Fruit fly (Drosophila melanogaster) whole organism, embryonic: ENCODE results near the gene Tob.

Experiments
- Atf3 ChIP-seq: fragments of 200-800 bp; sonication (Bioruptor generic); optimal IDR thresholded peaks from 3 replicates; lab custom pipeline; 2016; ENCODE audit warnings: missing biosample characterization, missing genetic modification characterization
- CG11247 ChIP-seq: fragments of 200-800 bp; sonication (Bioruptor generic); IDR thresholded peaks from 2 replicates; pipeline ENCODE4 v1.3.6; 2022; ENCODE audit warnings: missing biosample characterization, missing genetic modification characterization
- CG1233 ChIP-seq: fragments of 200-800 bp; sonication (Bioruptor generic); optimal IDR thresholded peaks from 4 replicates; lab custom pipeline; 2018; ENCODE audit warnings: missing biosample characterization, mild to moderate bottlenecking, missing genetic modification characterization
- CG12391 ChIP-seq: fragments of 200-800 bp; sonication (Bioruptor generic); optimal IDR thresholded peaks from 3 replicates; lab custom pipeline; 2018; ENCODE audit warnings: missing biosample characterization, mild to moderate bottlenecking, missing genetic modification characterization, moderate library complexity
- CG14014 ChIP-seq: fragments of 200-800 bp; sonication (Bioruptor generic); IDR thresholded peaks from 2 replicates; pipeline ENCODE4 v1.3.6; 2022; ENCODE audit warnings: missing biosample characterization, missing genetic modification characterization
- CG14860 ChIP-seq: fragments of 200-800 bp; sonication (Bioruptor generic); IDR thresholded peaks from 3 replicates; pipeline ENCODE4 v1.3.6; 2022; ENCODE audit warnings: missing biosample characterization, missing genetic modification characterization; ENCODE audit not compliant: partially characterized antibody
- CG15073 ChIP-seq: fragments of 200-800 bp; sonication (Bioruptor generic); optimal IDR thresholded peaks from 2 replicates; lab custom pipeline; 2016; ENCODE audit warnings: missing biosample characterization, missing genetic modification characterization
- CG1529 ChIP-seq: fragments of 200-800 bp; sonication (Bioruptor generic); optimal IDR thresholded peaks from 3 replicates; lab custom pipeline; 2018; ENCODE audit warnings: missing biosample characterization, missing genetic modification characterization
- CG15479 ChIP-seq: fragments of 200-800 bp; sonication (Bioruptor generic); optimal IDR thresholded peaks from 3 replicates; lab custom pipeline; 2019; ENCODE audit warnings: missing biosample characterization, mild to moderate bottlenecking, missing genetic modification characterization, moderate library complexity
- CG17361 ChIP-seq: fragments of 200-800 bp; sonication (Bioruptor generic); IDR thresholded peaks from 3 replicates; pipeline ENCODE4 v1.3.6; 2022; ENCODE audit warnings: missing biosample characterization, missing genetic modification characterization
- CG17829 ChIP-seq: fragments of 200-800 bp; optimal IDR thresholded peaks from 2 replicates; lab custom pipeline; 2019; ENCODE audit warnings: missing biosample characterization, mild to moderate bottlenecking, missing genetic modification characterization, moderate library complexity
- CG30020 ChIP-seq: fragments of 200-800 bp; optimal IDR thresholded peaks from 2 replicates; lab custom pipeline; 2019; ENCODE audit warnings: missing biosample characterization, mild to moderate bottlenecking, missing genetic modification characterization, moderate library complexity
- CG31388 ChIP-seq: fragments of 200-800 bp; sonication (Bioruptor generic); optimal IDR thresholded peaks from 2 replicates; lab custom pipeline; 2016; ENCODE audit warnings: missing biosample characterization, missing genetic modification characterization
- CG32532 ChIP-seq: fragments of 200-800 bp; sonication (Bioruptor generic); IDR thresholded peaks from 2 replicates; pipeline ENCODE4 v1.3.6; 2022; ENCODE audit warnings: missing biosample characterization, missing genetic modification characterization
- CG4404 ChIP-seq: fragments of 200-800 bp; sonication (Bioruptor generic); IDR thresholded peaks from 2 replicates; pipeline ENCODE4 v1.3.6; 2022; ENCODE audit warnings: missing biosample characterization, missing genetic modification characterization
- CG4424 ChIP-seq: fragments of 200-800 bp; sonication (Bioruptor generic); optimal IDR thresholded peaks from 3 replicates; lab custom pipeline; 2016; ENCODE audit warnings: missing biosample characterization, missing genetic modification characterization
- CG6689 ChIP-seq: fragments of 200-800 bp; sonication (Bioruptor generic); IDR thresholded peaks from 2 replicates; pipeline ENCODE4 v1.3.6; 2022; ENCODE audit warnings: missing biosample characterization, missing genetic modification characterization
- CG7271 ChIP-seq: fragments of 200-800 bp; sonication (Bioruptor generic); optimal IDR thresholded peaks from 2 replicates; lab custom pipeline; 2018; ENCODE audit warnings: missing biosample characterization, mild to moderate bottlenecking, missing genetic modification characterization, moderate library complexity
- CG7963 ChIP-seq: fragments of 200-800 bp; sonication (Bioruptor generic); IDR thresholded peaks from 3 replicates; pipeline ENCODE4 v1.3.6; 2022; ENCODE audit warnings: missing biosample characterization, missing genetic modification characterization; ENCODE audit not compliant: partially characterized antibody
- CG7987 ChIP-seq: fragments of 200-800 bp; sonication (Bioruptor generic); optimal IDR thresholded peaks from 2 replicates; lab custom pipeline; 2018; ENCODE audit warnings: missing biosample characterization, mild to moderate bottlenecking, missing genetic modification characterization, moderate library complexity
- CG8765 ChIP-seq: fragments of 200-800 bp; sonication (Bioruptor generic); IDR thresholded peaks from 2 replicates; pipeline ENCODE4 v1.3.6; 2022; ENCODE audit warnings: missing biosample characterization, missing genetic modification characterization
- CG9876 ChIP-seq: fragments of 200-800 bp; sonication (Bioruptor generic); optimal IDR thresholded peaks from 2 replicates; lab custom pipeline; 2016; ENCODE audit warnings: missing biosample characterization, missing genetic modification characterization
- CkIIα-i1 ChIP-seq: fragments of 200-800 bp; sonication (Bioruptor generic); IDR thresholded peaks from 2 replicates; pipeline ENCODE4 v1.3.6; 2022; ENCODE audit warnings: missing biosample characterization, missing genetic modification characterization
- CoRest ChIP-seq: fragments of 200-800 bp; sonication (Bioruptor generic); optimal IDR thresholded peaks from 3 replicates; lab custom pipeline; 2018; ENCODE audit warnings: missing biosample characterization, mild to moderate bottlenecking, missing genetic modification characterization, moderate library complexity
- D19B ChIP-seq: fragments of 200-800 bp; sonication (Bioruptor generic); optimal IDR thresholded peaks from 2 replicates; lab custom pipeline; 2017; ENCODE audit warnings: missing biosample characterization, mild to moderate bottlenecking, missing genetic modification characterization
- Dref ChIP-seq: fragments of 200-800 bp; sonication (Bioruptor generic); IDR thresholded peaks from 2 replicates; pipeline ENCODE4 v1.3.6; 2022; ENCODE audit warnings: missing biosample characterization, missing genetic modification characterization
- Mes4 ChIP-seq: fragments of 200-800 bp; sonication (Bioruptor generic); optimal IDR thresholded peaks from 2 replicates; lab custom pipeline; 2016; ENCODE audit warnings: missing biosample characterization, missing genetic modification characterization
- NC2α ChIP-seq: fragments of 200-800 bp; sonication (Bioruptor generic); optimal IDR thresholded peaks from 2 replicates; lab custom pipeline; 2016; ENCODE audit warnings: missing biosample characterization, missing genetic modification characterization
- Side ChIP-seq: fragments of 200-800 bp; sonication (Bioruptor generic); optimal IDR thresholded peaks from 2 replicates; lab custom pipeline; 2016; ENCODE audit warnings: missing biosample characterization, missing genetic modification characterization
- abd-A ChIP-seq: fragments of 200-800 bp; sonication (Bioruptor generic); optimal IDR thresholded peaks from 3 replicates; lab custom pipeline; 2019; ENCODE audit warnings: missing biosample characterization, mild to moderate bottlenecking, missing genetic modification characterization, moderate library complexity
- aop ChIP-seq: fragments of 200-800 bp; sonication (Bioruptor generic); IDR thresholded peaks from 2 replicates; pipeline ENCODE4 v1.3.6; 2022; ENCODE audit warnings: missing biosample characterization, missing genetic modification characterization
- ap ChIP-seq: fragments of 200-800 bp; sonication (Bioruptor generic); IDR thresholded peaks from 2 replicates; pipeline ENCODE4 v1.3.6; 2022; ENCODE audit warnings: missing biosample characterization, missing genetic modification characterization
- bbx ChIP-seq: fragments of 200-800 bp; sonication (Bioruptor generic); IDR thresholded peaks from 2 replicates; pipeline ENCODE4 v1.3.6; 2022; ENCODE audit warnings: missing biosample characterization, missing genetic modification characterization; ENCODE audit not compliant: partially characterized antibody
- bsh ChIP-seq, 2 experiments: fragments of 200-800 bp; sonication (Bioruptor generic); optimal IDR thresholded peaks; 2 replicates each; lab custom pipeline; 2017 to 2018; ENCODE audit warnings: mild to moderate bottlenecking in 2 of 2, missing biosample characterization in 2 of 2, missing genetic modification characterization in 2 of 2, moderate library complexity in 1 of 2
- corto ChIP-seq: fragments of 200-800 bp; sonication (Bioruptor generic); optimal IDR thresholded peaks from 2 replicates; lab custom pipeline; 2016; ENCODE audit warnings: missing biosample characterization, mild to moderate bottlenecking, missing genetic modification characterization, moderate library complexity
- croc ChIP-seq: fragments of 200-800 bp; sonication (Bioruptor generic); conservative IDR thresholded peaks from 3 replicates; pipeline ENCODE4 v1.3.6; 2022; ENCODE audit warnings: missing biosample characterization, missing genetic modification characterization
- cwo ChIP-seq: fragments of 200-800 bp; sonication (Bioruptor generic); optimal IDR thresholded peaks from 3 replicates; lab custom pipeline; 2017; ENCODE audit warnings: missing biosample characterization, missing genetic modification characterization, mild to moderate bottlenecking, moderate library complexity, missing genetic modification reagents
- disco-r ChIP-seq: fragments of 200-800 bp; sonication (Bioruptor generic); optimal IDR thresholded peaks from 2 replicates; lab custom pipeline; 2016; ENCODE audit warnings: missing biosample characterization, missing genetic modification characterization
- esg ChIP-seq: fragments of 200-800 bp; sonication (Bioruptor generic); conservative IDR thresholded peaks from 2 replicates; pipeline ENCODE4 v1.3.6; 2022; ENCODE audit warnings: missing biosample characterization, missing genetic modification characterization
- eve ChIP-seq, 2 experiments: fragments of >200 bp; optimal IDR thresholded peaks; 2 replicates each; lab custom pipeline; 2017; ENCODE audit warnings: missing biosample characterization in 2 of 2, missing genetic modification characterization in 2 of 2
- fru ChIP-seq: fragments of >200 bp; optimal IDR thresholded peaks from 2 replicates; lab custom pipeline; 2017
- fu2 ChIP-seq: fragments of 200-800 bp; sonication (Bioruptor generic); optimal IDR thresholded peaks from 2 replicates; lab custom pipeline; 2016; ENCODE audit warnings: missing biosample characterization, missing genetic modification characterization
- grn ChIP-seq: fragments of 200-800 bp; sonication (Bioruptor generic); optimal IDR thresholded peaks from 3 replicates; lab custom pipeline; 2017; ENCODE audit warnings: missing biosample characterization, missing genetic modification characterization
- gro ChIP-seq: fragments of 200-800 bp; sonication (Bioruptor generic); optimal IDR thresholded peaks from 2 replicates; lab custom pipeline; 2016; ENCODE audit warnings: missing biosample characterization, missing genetic modification characterization
- ken ChIP-seq: fragments of 200-800 bp; sonication (Bioruptor generic); IDR thresholded peaks from 3 replicates; pipeline ENCODE4 v1.3.6; 2022; ENCODE audit warnings: missing biosample characterization, missing genetic modification characterization
- lilli ChIP-seq: fragments of 200-800 bp; sonication (Bioruptor generic); optimal IDR thresholded peaks from 3 replicates; lab custom pipeline; 2016; ENCODE audit warnings: missing biosample characterization, missing genetic modification characterization
- mam ChIP-seq: fragments of 200-800 bp; sonication (Bioruptor generic); optimal IDR thresholded peaks from 3 replicates; lab custom pipeline; 2016; ENCODE audit warnings: missing biosample characterization, missing genetic modification characterization
- seq ChIP-seq: fragments of 200-800 bp; sonication (Bioruptor generic); IDR thresholded peaks from 2 replicates; pipeline ENCODE4 v1.3.6; 2022; ENCODE audit warnings: missing biosample characterization, missing genetic modification characterization
- sim ChIP-seq: fragments of 200-800 bp; sonication (Bioruptor generic); IDR thresholded peaks from 2 replicates; pipeline ENCODE4 v1.3.6; 2022; ENCODE audit warnings: missing biosample characterization, missing genetic modification characterization
- sr ChIP-seq: fragments of 200-800 bp; sonication (Bioruptor generic); IDR thresholded peaks from 3 replicates; pipeline ENCODE4 v1.3.6; 2022; ENCODE audit warnings: missing biosample characterization, missing genetic modification characterization
- tll ChIP-seq, 2 experiments: fragments of 200-800 bp in 1 of 2; fragments of >200 bp in 1 of 2; sonication (Bioruptor generic) in 1 of 2; optimal IDR thresholded peaks; 2 replicates each; lab custom pipeline; 2017 to 2019; ENCODE audit warnings: missing biosample characterization in 2 of 2, missing genetic modification characterization in 2 of 2, mild to moderate bottlenecking in 1 of 2, moderate library complexity in 1 of 2
- vnd ChIP-seq: fragments of 200-800 bp; sonication (Bioruptor generic); IDR thresholded peaks from 3 replicates; pipeline ENCODE4 v1.3.6; 2022; ENCODE audit warnings: missing biosample characterization, missing genetic modification characterization; ENCODE audit not compliant: partially characterized antibody

The Tob gene

dm6 chrX:16103482-16103881, 12.2 kb upstream of the Tob start (continued):
- no peak for TF ChIP-seq CG7987 (GFP tag; lab: Kevin White, UChicago)
- TF ChIP-seq corto (GFP tag; lab: Kevin White, UChicago), result peak; percentile 40
- TF ChIP-seq CkIIα-i1, result no peak
- no peak for TF ChIP-seq tll (GFP tag; optimal IDR thresholded peaks at IDR 0.05; lab: Kevin White, UChicago)
- no peak for TF ChIP-seq bbx
- no peak for TF ChIP-seq NC2α (GFP tag; lab: Kevin White, UChicago)
- peak in 1 of 2 experiments; percentile 42 for TF ChIP-seq bsh (GFP tag; optimal IDR thresholded peaks at IDR 0.05; lab: Kevin White, UChicago)
- no peak for TF ChIP-seq aop (GFP tag; lab: Robert Waterston, UW)
- no peak for TF ChIP-seq CG1529 (GFP tag; lab: Kevin White, UChicago)
- TF ChIP-seq croc (GFP tag; lab: Robert Waterston, UW), result peak; percentile 34; the same call in 2 of the 3 replicates
- no peak for TF ChIP-seq CG15073 (GFP tag; lab: Kevin White, UChicago)
- TF ChIP-seq seq (GFP tag; lab: Robert Waterston, UW), result 0 out of 2 replicates have a peak, but pooled peaks have one; percentile 45
- TF ChIP-seq CG12391 (tag; lab: Kevin White, UChicago), result peak; percentile 14
- TF ChIP-seq CG17829 (tag; lab: Kevin White, UChicago), result no peak
- no peak for TF ChIP-seq CG7963 (GFP tag; lab: Robert Waterston, UW)
- TF ChIP-seq CG1233, result peak; percentile 47
- TF ChIP-seq CG17361 (GFP tag; lab: Robert Waterston, UW), result no peak
- TF ChIP-seq disco-r (GFP tag; lab: Kevin White, UChicago), result no peak
- no peak for TF ChIP-seq grn (GFP tag; lab: Kevin White, UChicago)
- TF ChIP-seq gro (GFP tag; lab: Kevin White, UChicago), result no peak
- TF ChIP-seq CG9876 (GFP tag; lab: Kevin White, UChicago), result no peak
- no peak for TF ChIP-seq CG31388
- TF ChIP-seq sr (GFP tag; lab: Robert Waterston, UW), result no peak
- TF ChIP-seq CG6689, result peak; percentile 58
- peak; percentile 1 for TF ChIP-seq Mes4 (GFP tag; lab: Kevin White, UChicago)
- no peak for TF ChIP-seq CG4404 (GFP tag; lab: Robert Waterston, UW)
- TF ChIP-seq CG32532, result peak; percentile 59; the same call in 1 of the 2 replicates
- no peak for TF ChIP-seq eve (GFP tag; optimal IDR thresholded peaks at IDR 0.05; lab: Kevin White, UChicago)
- TF ChIP-seq mam (GFP tag; lab: Kevin White, UChicago), result peak; percentile 52
- no peak for TF ChIP-seq sim (GFP tag; lab: Robert Waterston, UW)
- no peak for TF ChIP-seq abd-A (tag; lab: Kevin White, UChicago)
- TF ChIP-seq CG30020 (tag; lab: Kevin White, UChicago), result no peak
- no peak for TF ChIP-seq fru (lab: Kevin White, UChicago)
- 0 out of 2 replicates have a peak, but pooled peaks have one; percentile 31 for TF ChIP-seq ap (GFP tag; lab: Robert Waterston, UW)
- no peak for TF ChIP-seq vnd (GFP tag; lab: Robert Waterston, UW)
- TF ChIP-seq CG15479, result no peak
- no peak for TF ChIP-seq D19B (GFP tag; lab: Kevin White, UChicago)
- TF ChIP-seq lilli, result peak; percentile 65
- no peak for TF ChIP-seq CG7271
- TF ChIP-seq cwo, result no peak
- TF ChIP-seq CG14860 (GFP tag; lab: Robert Waterston, UW), result no peak
- no peak for TF ChIP-seq CoRest (tag; lab: Kevin White, UChicago)
- TF ChIP-seq CG11247, result peak; percentile 38; the same call in 1 of the 2 replicates
- TF ChIP-seq CG4424 (GFP tag; lab: Kevin White, UChicago), result peak; percentile 22
- peak; percentile 45 for TF ChIP-seq Side
- TF ChIP-seq ken (GFP tag; lab: Robert Waterston, UW), result 0 out of 3 replicates have a peak, but pooled peaks have one; percentile 46
- peak; percentile 28; the same call in 1 of the 2 replicates for TF ChIP-seq esg (GFP tag; lab: Robert Waterston, UW)
- no peak for TF ChIP-seq Dref (GFP tag; lab: Robert Waterston, UW)
- TF ChIP-seq CG14014 (GFP tag; lab: Robert Waterston, UW), result no peak
- no peak for TF ChIP-seq Atf3
- TF ChIP-seq fu2 (GFP tag; lab: Kevin White, UChicago), result no peak
- no peak for TF ChIP-seq CG8765
